Fruit fly (Drosophila melanogaster) whole organism, embryonic: Measurements from ENCODE around the gene Cht2.
A peak's percentile ranks its signal among the peaks of the same experiment; 100 is the strongest.

Experiments
- Abd-B ChIP-seq: fragments of 200-800 bp; sonication (Bioruptor generic); optimal IDR thresholded peaks from 2 replicates; lab custom pipeline; 2018; ENCODE audit warnings: missing biosample characterization, mild to moderate bottlenecking, missing genetic modification characterization, moderate library complexity
- Ada2b ChIP-seq: fragments of 200-800 bp; sonication (Bioruptor generic); IDR thresholded peaks from 2 replicates; pipeline ENCODE4 v1.3.6; 2022; ENCODE audit warnings: missing biosample characterization, missing genetic modification characterization
- CG10274 ChIP-seq: fragments of 200-800 bp; sonication (Bioruptor generic); optimal IDR thresholded peaks from 3 replicates; lab custom pipeline; 2017; ENCODE audit warnings: missing biosample characterization, mild to moderate bottlenecking, missing genetic modification characterization
- CG11504 ChIP-seq: fragments of 200-800 bp; sonication (Bioruptor generic); optimal IDR thresholded peaks from 3 replicates; lab custom pipeline; 2019; ENCODE audit warnings: missing biosample characterization, mild to moderate bottlenecking, missing genetic modification characterization, moderate library complexity
- CG11696 ChIP-seq: fragments of 200-800 bp; sonication (Bioruptor generic); IDR thresholded peaks from 2 replicates; pipeline ENCODE4 v1.3.6; 2022; ENCODE audit warnings: missing biosample characterization, missing genetic modification characterization
- CG12659 ChIP-seq: fragments of 200-800 bp; sonication (Bioruptor generic); optimal IDR thresholded peaks from 3 replicates; lab custom pipeline; 2017; ENCODE audit warnings: mild to moderate bottlenecking, missing biosample characterization, missing genetic modification reagents, missing genetic modification characterization
- CG13287 ChIP-seq: fragments of 200-800 bp; sonication (Bioruptor generic); IDR thresholded peaks from 2 replicates; pipeline ENCODE4 v1.3.6; 2022; ENCODE audit warnings: missing biosample characterization, missing genetic modification characterization; ENCODE audit not compliant: partially characterized antibody
- CG14710 ChIP-seq: fragments of 200-800 bp; sonication (Bioruptor generic); optimal IDR thresholded peaks from 3 replicates; lab custom pipeline; 2019; ENCODE audit warnings: missing biosample characterization, mild to moderate bottlenecking, missing genetic modification characterization, moderate library complexity
- CG1529 ChIP-seq: fragments of 200-800 bp; sonication (Bioruptor generic); optimal IDR thresholded peaks from 3 replicates; lab custom pipeline; 2018; ENCODE audit warnings: missing biosample characterization, missing genetic modification characterization
- CG16813 ChIP-seq: fragments of 200-800 bp; sonication (Bioruptor generic); IDR thresholded peaks from 3 replicates; pipeline ENCODE4 v1.3.6; 2022; ENCODE audit warnings: missing biosample characterization, missing genetic modification characterization; ENCODE audit not compliant: partially characterized antibody
- CG1792 ChIP-seq: fragments of 200-800 bp; sonication (Bioruptor generic); optimal IDR thresholded peaks from 2 replicates; lab custom pipeline; 2016; ENCODE audit warnings: missing biosample characterization, missing genetic modification characterization
- CG18262 ChIP-seq: fragments of 200-800 bp; optimal IDR thresholded peaks from 3 replicates; lab custom pipeline; 2019; ENCODE audit warnings: missing biosample characterization, mild to moderate bottlenecking, missing genetic modification characterization, moderate library complexity
- CG2712 ChIP-seq: fragments of 200-800 bp; optimal IDR thresholded peaks from 3 replicates; lab custom pipeline; 2019; ENCODE audit warnings: missing biosample characterization, mild to moderate bottlenecking, missing genetic modification characterization, moderate library complexity
- CG33213 ChIP-seq: fragments of 200-800 bp; sonication (Bioruptor generic); optimal IDR thresholded peaks from 3 replicates; lab custom pipeline; 2016; ENCODE audit warnings: missing biosample characterization, missing genetic modification characterization
- CG34376 ChIP-seq: fragments of 200-800 bp; sonication (Bioruptor generic); optimal IDR thresholded peaks from 2 replicates; lab custom pipeline; 2018; ENCODE audit warnings: missing biosample characterization, mild to moderate bottlenecking, missing genetic modification characterization
- CG42726 ChIP-seq: fragments of 200-800 bp; sonication (Bioruptor generic); IDR thresholded peaks from 2 replicates; pipeline ENCODE4 v1.3.6; 2022; ENCODE audit warnings: missing biosample characterization, missing genetic modification characterization; ENCODE audit not compliant: partially characterized antibody
- CG8290 ChIP-seq, 3 experiments: fragments of 200-800 bp; sonication (Bioruptor generic); optimal IDR thresholded peaks; 2 replicates each; lab custom pipeline; 2016 to 2019; ENCODE audit warnings: missing biosample characterization in 3 of 3, missing genetic modification characterization in 3 of 3, mild to moderate bottlenecking in 2 of 3, moderate library complexity in 1 of 3
- CG9437 ChIP-seq: fragments of 200-800 bp; sonication (Bioruptor generic); optimal IDR thresholded peaks from 2 replicates; lab custom pipeline; 2018; ENCODE audit warnings: missing biosample characterization, mild to moderate bottlenecking, missing genetic modification characterization
- Deaf1 ChIP-seq: fragments of 200-800 bp; optimal IDR thresholded peaks from 3 replicates; lab custom pipeline; 2019; ENCODE audit warnings: missing biosample characterization, mild to moderate bottlenecking, missing genetic modification characterization, moderate library complexity
- Drgx ChIP-seq: fragments of 200-800 bp; sonication (Bioruptor generic); IDR thresholded peaks from 2 replicates; pipeline ENCODE4 v1.3.6; 2022; ENCODE audit warnings: missing biosample characterization, missing genetic modification characterization
- Fer1 ChIP-seq: fragments of 200-800 bp; sonication (Bioruptor generic); optimal IDR thresholded peaks from 2 replicates; lab custom pipeline; 2017; ENCODE audit warnings: missing biosample characterization, mild to moderate bottlenecking, missing genetic modification characterization
- GATAe ChIP-seq: fragments of 200-800 bp; sonication (Bioruptor generic); conservative IDR thresholded peaks from 2 replicates; pipeline ENCODE4 v1.3.6; 2022; ENCODE audit warnings: missing biosample characterization, missing genetic modification characterization
- Hsf ChIP-seq: fragments of 200-800 bp; sonication (Bioruptor generic); optimal IDR thresholded peaks from 3 replicates; lab custom pipeline; 2016; ENCODE audit warnings: missing biosample characterization, missing genetic modification characterization
- Lhr ChIP-seq: fragments of 200-800 bp; sonication (Bioruptor generic); optimal IDR thresholded peaks from 3 replicates; lab custom pipeline; 2017; ENCODE audit warnings: mild to moderate bottlenecking, missing biosample characterization, missing genetic modification reagents, missing genetic modification characterization
- Lpt ChIP-seq: fragments of >200 bp; optimal IDR thresholded peaks from 2 replicates; lab custom pipeline; 2018; ENCODE audit warnings: missing biosample characterization, missing genetic modification characterization
- MBD-R2 ChIP-seq: fragments of 200-800 bp; sonication (Bioruptor generic); IDR thresholded peaks from 2 replicates; pipeline ENCODE4 v1.3.6; 2022; ENCODE audit warnings: missing biosample characterization, missing genetic modification characterization
- Scr ChIP-seq: fragments of 200-800 bp; sonication (Bioruptor generic); IDR thresholded peaks from 2 replicates; pipeline ENCODE4 v1.3.6; 2022; ENCODE audit warnings: missing biosample characterization, missing genetic modification characterization; ENCODE audit not compliant: partially characterized antibody
- Sry-β ChIP-seq: fragments of 200-800 bp; sonication (Bioruptor generic); optimal IDR thresholded peaks from 2 replicates; lab custom pipeline; 2018; ENCODE audit warnings: missing biosample characterization, mild to moderate bottlenecking, missing genetic modification characterization, moderate library complexity
- Stat92E ChIP-seq, 3 experiments: fragments of >200 bp in 2 of 3; fragments of 200-800 bp in 1 of 3; sonication (Bioruptor generic) in 1 of 3; optimal IDR thresholded peaks; 2 replicates each; lab custom pipeline; 2017 to 2019; ENCODE audit warnings: missing biosample characterization in 3 of 3, missing genetic modification characterization in 3 of 3, mild to moderate bottlenecking in 1 of 3, moderate library complexity in 1 of 3
- Xbp1 ChIP-seq: fragments of 200-800 bp; sonication (Bioruptor generic); optimal IDR thresholded peaks from 3 replicates; lab custom pipeline; 2016; ENCODE audit warnings: missing biosample characterization, mild to moderate bottlenecking, missing genetic modification characterization
- YL-1 ChIP-seq: fragments of 200-800 bp; sonication (Bioruptor generic); optimal IDR thresholded peaks from 3 replicates; lab custom pipeline; 2017; ENCODE audit warnings: missing biosample characterization, mild to moderate bottlenecking, missing genetic modification characterization
- ab ChIP-seq: fragments of 200-800 bp; sonication (Bioruptor generic); optimal IDR thresholded peaks from 2 replicates; lab custom pipeline; 2016; ENCODE audit warnings: missing biosample characterization, missing genetic modification characterization
- amos ChIP-seq: fragments of 200-800 bp; sonication (Bioruptor generic); IDR thresholded peaks from 2 replicates; pipeline ENCODE4 v1.3.6; 2022; ENCODE audit warnings: missing biosample characterization, missing genetic modification characterization; ENCODE audit not compliant: partially characterized antibody
- ara ChIP-seq: fragments of 200-800 bp; sonication (Bioruptor generic); IDR thresholded peaks from 2 replicates; pipeline ENCODE4 v1.3.6; 2022; ENCODE audit warnings: missing biosample characterization, missing genetic modification characterization
- ash1 ChIP-seq: fragments of 200-800 bp; sonication (Bioruptor generic); optimal IDR thresholded peaks from 2 replicates; lab custom pipeline; 2018; ENCODE audit warnings: missing biosample characterization, mild to moderate bottlenecking, missing genetic modification characterization
- ato ChIP-seq: fragments of 200-800 bp; sonication (Bioruptor generic); IDR thresholded peaks from 2 replicates; pipeline ENCODE4 v1.3.6; 2022; ENCODE audit warnings: missing biosample characterization, missing genetic modification characterization; ENCODE audit not compliant: partially characterized antibody
- knrl ChIP-seq: fragments of 200-800 bp; sonication (Bioruptor generic); IDR thresholded peaks from 3 replicates; pipeline ENCODE4 v1.3.6; 2022; ENCODE audit warnings: missing biosample characterization, missing genetic modification characterization; ENCODE audit not compliant: partially characterized antibody
- nerfin-1 ChIP-seq: fragments of 200-800 bp; sonication (Bioruptor generic); optimal IDR thresholded peaks from 3 replicates; lab custom pipeline; 2019; ENCODE audit warnings: missing biosample characterization, mild to moderate bottlenecking, missing genetic modification characterization, moderate library complexity
- org-1 ChIP-seq: fragments of 200-800 bp; sonication (Bioruptor generic); optimal IDR thresholded peaks from 2 replicates; lab custom pipeline; 2017; ENCODE audit warnings: missing biosample characterization, missing genetic modification characterization
- phol ChIP-seq: fragments of 200-800 bp; sonication (Bioruptor generic); optimal IDR thresholded peaks from 3 replicates; lab custom pipeline; 2018; ENCODE audit warnings: missing biosample characterization, mild to moderate bottlenecking, missing genetic modification characterization, moderate library complexity
- prd ChIP-seq, 3 experiments: fragments of >200 bp in 2 of 3; fragments of 200-800 bp in 1 of 3; sonication (Bioruptor generic) in 1 of 3; optimal IDR thresholded peaks in 2 of 3; IDR thresholded peaks in 1 of 3; 2 replicates in 2 of 3; 3 replicates in 1 of 3; pipeline versions ENCODE4 v1.3.6 to Lab custom; 2017 to 2022; ENCODE audit warnings: missing biosample characterization in 1 of 3, missing genetic modification characterization in 1 of 3
- ro ChIP-seq: fragments of 200-800 bp; sonication (Bioruptor generic); IDR thresholded peaks from 2 replicates; pipeline ENCODE4 v1.3.6; 2022; ENCODE audit warnings: missing biosample characterization, missing genetic modification characterization
- sens ChIP-seq: fragments of 200-800 bp; sonication (Bioruptor generic); peaks from one replicate; lab custom pipeline; 2016; ENCODE audit warnings: missing biosample characterization, missing genetic modification characterization
- sna ChIP-seq: fragments of 200-800 bp; sonication (Bioruptor generic); IDR thresholded peaks from 2 replicates; pipeline ENCODE4 v1.3.6; 2022; ENCODE audit warnings: missing biosample characterization, missing genetic modification characterization; ENCODE audit not compliant: partially characterized antibody
- so ChIP-seq: fragments of 200-800 bp; sonication (Bioruptor generic); IDR thresholded peaks from 3 replicates; pipeline ENCODE4 v1.3.6; 2022; ENCODE audit warnings: missing biosample characterization, missing genetic modification characterization
- tgo ChIP-seq: fragments of 200-800 bp; sonication (Bioruptor generic); IDR thresholded peaks from 3 replicates; pipeline ENCODE4 v1.3.6; 2022; ENCODE audit warnings: missing biosample characterization, missing genetic modification characterization
- tio ChIP-seq: fragments of 200-800 bp; sonication (Bioruptor generic); optimal IDR thresholded peaks from 2 replicates; lab custom pipeline; 2017; ENCODE audit warnings: missing biosample characterization, missing genetic modification characterization, inconsistent platforms
- tup ChIP-seq: fragments of 200-800 bp; sonication (Bioruptor generic); optimal IDR thresholded peaks from 2 replicates; lab custom pipeline; 2016; ENCODE audit warnings: missing biosample characterization, mild to moderate bottlenecking, missing genetic modification characterization, moderate library complexity
- twi ChIP-seq: fragments of 200-800 bp; optimal IDR thresholded peaks from 2 replicates; lab custom pipeline; 2019; ENCODE audit warnings: missing biosample characterization, mild to moderate bottlenecking, missing genetic modification characterization, moderate library complexity

Gene Cht2

dm6 chr3L:1802802-1803201 lies 47.1 kb upstream of the Cht2 start, which contains the start of the genes JTBR and CG42676 (continued):
- TF ChIP-seq tio (GFP tag; lab: Kevin White, UChicago) (no peak), CG18262 (no peak), GATAe (GFP tag; lab: Robert Waterston, UW) (no peak), ara (GFP tag; lab: Robert Waterston, UW) (no peak), CG12659 (GFP tag; lab: Kevin White, UChicago) (peak; percentile 50), ab (no peak), CG8290 (GFP tag; optimal IDR thresholded peaks at IDR 0.05; lab: Kevin White, UChicago) (peak; percentile 42), CG8290 (tag; optimal IDR thresholded peaks at IDR 0.05; lab: Kevin White, UChicago) (no peak), CG42726 (no peak), YL-1 (peak; percentile 94), Hsf (GFP tag; lab: Kevin White, UChicago) (peak; percentile 5), sna (0 out of 2 replicates have a peak, but pooled peaks have one; percentile 33), phol (tag; lab: Kevin White, UChicago) (peak; percentile 49), CG1529 (no peak), CG11696 (GFP tag; lab: Robert Waterston, UW) (no peak), ash1 (GFP tag; lab: Kevin White, UChicago) (no peak), twi (tag; lab: Kevin White, UChicago) (no peak), CG13287 (GFP tag; lab: Robert Waterston, UW) (peak; percentile 73), Deaf1 (tag; lab: Kevin White, UChicago) (no peak), Drgx (GFP tag; lab: Robert Waterston, UW) (no peak), Lpt (GFP tag; lab: Kevin White, UChicago) (no peak), Lhr (GFP tag; lab: Kevin White, UChicago) (peak; percentile 75), org-1 (GFP tag; lab: Kevin White, UChicago) (no peak), nerfin-1 (tag; lab: Kevin White, UChicago) (peak; percentile 24), amos (GFP tag; lab: Robert Waterston, UW) (peak; percentile 42; the same call in 1 of the 2 replicates), Sry-β (GFP tag; lab: Kevin White, UChicago) (peak; percentile 60), CG16813 (no peak), Abd-B (GFP tag; lab: Kevin White, UChicago) (peak; percentile 42), CG14710 (tag; lab: Kevin White, UChicago) (peak; percentile 93), CG1792 (GFP tag; lab: Kevin White, UChicago) (no peak), MBD-R2 (GFP tag; lab: Robert Waterston, UW) (peak; percentile 82; the same call in 1 of the 2 replicates), ro (no peak), tgo (GFP tag; lab: Robert Waterston, UW) (no peak), CG9437 (GFP tag; lab: Kevin White, UChicago) (peak; percentile 29), Ada2b (GFP tag; lab: Robert Waterston, UW) (no peak), Fer1 (GFP tag; lab: Kevin White, UChicago) (peak; percentile 35), prd (optimal IDR thresholded peaks at IDR 0.05; lab: Kevin White, UChicago) (no peak), prd (GFP tag; IDR thresholded peaks at IDR 0.05; lab: Robert Waterston, UW) (0 out of 3 replicates have a peak, but pooled peaks have one; percentile 18), CG11504 (tag; lab: Kevin White, UChicago) (no peak), ato (GFP tag; lab: Robert Waterston, UW) (no peak), so (no peak), knrl (GFP tag; lab: Robert Waterston, UW) (peak; percentile 71), Xbp1 (GFP tag; lab: Kevin White, UChicago) (no peak), tup (GFP tag; lab: Kevin White, UChicago) (no peak), sens (GFP tag; lab: Kevin White, UChicago) (peak; percentile 71), CG33213 (GFP tag; lab: Kevin White, UChicago) (peak; percentile 19), Scr (peak; percentile 52), CG10274 (no peak), CG2712 (tag; lab: Kevin White, UChicago) (peak; percentile 52), CG34376 (GFP tag; lab: Kevin White, UChicago) (peak; percentile 29), Stat92E (GFP tag; optimal IDR thresholded peaks at IDR 0.05; lab: Kevin White, UChicago) (peak in 1 of 3 experiments; percentile 21)
